Worm (Caenorhabditis elegans) whole organism, L4 larva: ENCODE results near the gene cyp-33C8.

Experiments
- aly-2 ChIP-seq: sonication (generic microtip); optimal IDR thresholded peaks from 2 replicates; lab custom pipeline; 2018; ENCODE audit warnings: missing biosample characterization, missing genetic modification characterization
- arid-1 ChIP-seq: fragments of 200-800 bp; sonication (Bioruptor generic); conservative IDR thresholded peaks from 2 replicates; pipeline ENCODE4 v1.3.6; 2022; ENCODE audit warnings: missing genetic modification reagents, missing genetic modification characterization, missing compliant biosample characterization
- hif-1 ChIP-seq, 2 experiments: sonication (generic microtip); optimal IDR thresholded peaks; 2 replicates each; lab custom pipeline; 2016 to 2017; ENCODE audit warnings: missing compliant biosample characterization in 2 of 2, missing genetic modification characterization in 2 of 2, missing genetic modification reagents in 2 of 2, missing genotype in 2 of 2, mild to moderate bottlenecking in 1 of 2
- lin-39 ChIP-seq: fragments of 150-350 bp; optimal IDR thresholded peaks from 2 replicates; lab custom pipeline; 2014; ENCODE audit warnings: missing biosample characterization, missing genetic modification reagents, missing genetic modification characterization
- nhr-25 ChIP-seq: sonication (generic microtip); optimal IDR thresholded peaks from 2 replicates; lab custom pipeline; 2017; ENCODE audit warnings: missing genetic modification characterization, mild to moderate bottlenecking, missing compliant biosample characterization, antibody characterized with exemption, moderate library complexity, borderline replicate concordance; ENCODE audit not compliant: insufficient read depth
- nhr-28 ChIP-seq: fragments of 150-350 bp; optimal IDR thresholded peaks from 2 replicates; lab custom pipeline; 2014; ENCODE audit warnings: missing biosample characterization, missing genetic modification characterization
- nhr-77 ChIP-seq: fragments of 150-350 bp; optimal IDR thresholded peaks from 2 replicates; lab custom pipeline; 2014; ENCODE audit warnings: missing biosample characterization, missing genetic modification characterization
- pha-4 ChIP-seq, 2 experiments: fragments of 150-350 bp in 1 of 2; fragments of 200-800 bp in 1 of 2; sonication (Bioruptor generic) in 1 of 2; IDR thresholded peaks in 1 of 2; optimal IDR thresholded peaks in 1 of 2; 2 replicates each; pipeline versions ENCODE4 v1.3.6 to Lab custom; 2014 to 2022; ENCODE audit warnings: missing genetic modification characterization in 2 of 2, missing genetic modification reagents in 2 of 2, missing biosample characterization in 1 of 2, missing compliant biosample characterization in 1 of 2
- pqm-1 ChIP-seq: sonication (generic microtip); optimal IDR thresholded peaks from 2 replicates; lab custom pipeline; 2017; ENCODE audit warnings: missing biosample characterization, missing genetic modification characterization
- sdz-12 ChIP-seq: fragments of 200-800 bp; sonication (Bioruptor generic); optimal IDR thresholded peaks from 2 replicates; lab custom pipeline; 2018; ENCODE audit warnings: mild to moderate bottlenecking, missing genetic modification characterization, missing compliant biosample characterization
- zip-11 ChIP-seq: fragments of 200-800 bp; sonication (Bioruptor generic); IDR thresholded peaks from 2 replicates; pipeline ENCODE4 v1.3.6; 2022; ENCODE audit warnings: missing genetic modification characterization, missing compliant biosample characterization

- TF ChIP-seq hif-1 (tag; optimal IDR thresholded peaks at IDR 0.05; lab: Kevin White, UChicago) (no peak), nhr-77 (no peak), lin-39 (no peak), nhr-25 (tag; lab: Kevin White, UChicago) (no peak), pqm-1 (tag; lab: Kevin White, UChicago) (peak; percentile 45), arid-1 (no peak), sdz-12 (no peak), pha-4 (GFP tag; IDR thresholded peaks at IDR 0.05; lab: Robert Waterston, UW) (no peak), pha-4 (tag; optimal IDR thresholded peaks at IDR 0.05; lab: Kevin White, UChicago) (no peak), aly-2 (tag; lab: Kevin White, UChicago) (no peak), nhr-28 (tag; lab: Kevin White, UChicago) (peak; percentile 78), zip-11 (no peak)
Measured at ce11 chrV:3843926-3844325, 40.6 kb upstream of the cyp-33C8 start, which contains the start of gene ugt-32.
